Worm (Caenorhabditis elegans): ENCODE measurements around the gene ebax-1.

ebax-1 gene

ce11 chrIV:10284194-10284910 is 2.4 kb upstream of the ebax-1 start, which contains the start of gene rad-51 (continued):
- no peak for TF ChIP-seq mxl-2 (GFP tag; conservative IDR thresholded peaks at IDR 0.05)
- TF ChIP-seq dmd-9 (GFP tag; IDR thresholded peaks at IDR 0.05), result no peak
- no peak for TF ChIP-seq daf-8 (GFP tag; IDR thresholded peaks at IDR 0.05)
- peak; percentile 33 for TF ChIP-seq nhr-77 (tag; optimal IDR thresholded peaks at IDR 0.05)
- no peak for TF ChIP-seq Y48G9A.11 (GFP tag; IDR thresholded peaks at IDR 0.05)
- no peak for TF ChIP-seq lin-1 (GFP tag; IDR thresholded peaks at IDR 0.05)
- no peak for TF ChIP-seq ceh-62 (tag; optimal IDR thresholded peaks at IDR 0.05)
- no peak for TF ChIP-seq dmd-8 (GFP tag; IDR thresholded peaks at IDR 0.05)

- TF ChIP-seq zag-1 (tag; optimal IDR thresholded peaks at IDR 0.05) (no peak), R02D3.7 (tag; optimal IDR thresholded peaks at IDR 0.05) (peak; percentile 34)
These were observed 1.4 kb upstream of the ebax-1 start for ce11 chrIV:10285328-10285727.

- TF ChIP-seq aha-1 (tag), result peak; percentile 90
- no peak for TF ChIP-seq rbr-2 (tag; optimal IDR thresholded peaks at IDR 0.05)
- no peak for TF ChIP-seq F10B5.3 (tag; optimal IDR thresholded peaks at IDR 0.05)
- no peak for TF ChIP-seq nhr-102 (tag; optimal IDR thresholded peaks at IDR 0.05)
These were observed 1.8 kb downstream of the ebax-1 start for ce11 chrIV:10288575-10288974.

ce11 chrIV:10294030-10294429 is 7.3 kb downstream of the ebax-1 start, which contains the start of gene R09E10.6:
TSS of gene R09E10.6 (minus strand) at chrIV:10294130.
- TF ChIP-seq nhr-42 (GFP tag; IDR thresholded peaks at IDR 0.05) (no peak), arid-1 (GFP tag; conservative IDR thresholded peaks at IDR 0.05) (no peak), sdz-12 (GFP tag; optimal IDR thresholded peaks at IDR 0.05) (no peak), dpl-1 (GFP tag; optimal IDR thresholded peaks at IDR 0.05) (no peak), cey-2 (tag; optimal IDR thresholded peaks at IDR 0.05; ENCODE audit: borderline replicate concordance, insufficient read depth) (no peak), fos-1 (tag; optimal IDR thresholded peaks at IDR 0.05) (no peak), nhr-11 (tag; optimal IDR thresholded peaks at IDR 0.05) (no peak), hlh-30 (tag; optimal IDR thresholded peaks at IDR 0.05; ENCODE audit: insufficient read depth) (no peak), nhr-6 (tag; optimal IDR thresholded peaks at IDR 0.05) (no peak), daf-16 (GFP tag; optimal IDR thresholded peaks at IDR 0.05) (no peak), daf-16 (tag; optimal IDR thresholded peaks at IDR 0.05) (no peak), T26A8.4 (GFP tag; IDR thresholded peaks at IDR 0.05) (no peak), mes-2 (tag; optimal IDR thresholded peaks at IDR 0.05; ENCODE audit: poor library complexity, severe bottlenecking) (no peak), F26F4.8 (GFP tag; conservative IDR thresholded peaks at IDR 0.05) (no peak), nhr-111 (GFP tag; optimal IDR thresholded peaks at IDR 0.05) (no peak), php-3 (GFP tag; IDR thresholded peaks at IDR 0.05) (no peak), zag-1 (tag; optimal IDR thresholded peaks at IDR 0.05) (no peak), attf-4 (tag; optimal IDR thresholded peaks at IDR 0.05) (no peak), pqm-1 (tag; optimal IDR thresholded peaks at IDR 0.05) (no peak), dve-1 (tag; optimal IDR thresholded peaks at IDR 0.05; ENCODE audit: insufficient read depth) (no peak), tra-1 (GFP tag; IDR thresholded peaks at IDR 0.05) (no peak)

DNA sequence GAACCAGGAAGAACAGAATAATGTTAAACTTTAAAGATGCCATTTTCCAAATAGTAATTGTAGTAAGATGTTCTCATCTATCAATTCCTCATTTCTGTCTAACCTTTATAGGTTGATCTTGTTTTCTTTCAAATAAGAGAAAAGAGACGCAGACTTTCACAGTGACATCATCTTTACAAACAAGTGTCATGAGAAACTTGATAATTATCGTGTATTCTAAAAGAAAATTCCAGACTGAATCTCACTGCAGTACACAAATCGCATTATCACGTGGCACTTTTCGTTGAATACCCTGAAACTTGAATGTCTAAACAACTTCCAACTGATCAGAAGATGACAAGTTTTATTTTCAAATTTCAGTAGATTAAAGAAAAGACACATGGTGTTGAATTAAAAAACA is 8.3 kb downstream of the ebax-1 start, which contains the start of gene R09E10.13:
Gene R09E10.13, minus strand, starts transcription at position 61 of the 400 bp plus-strand sequence.
- peak; percentile 68 for TF ChIP-seq hlh-30 (tag; optimal IDR thresholded peaks at IDR 0.05; ENCODE audit: insufficient read depth)
- peak in 1 of 2 experiments; percentile 84 for TF ChIP-seq unc-62 (GFP tag; optimal IDR thresholded peaks at IDR 0.05 in 1 of 2)
- no peak for TF ChIP-seq unc-62 (tag; optimal IDR thresholded peaks at IDR 0.05)
- TF ChIP-seq ztf-11 (tag; optimal IDR thresholded peaks at IDR 0.05), result no peak
- TF ChIP-seq lim-7 (GFP tag; IDR thresholded peaks at IDR 0.05), result no peak
- peak; percentile 42 for TF ChIP-seq hlh-11 (tag; optimal IDR thresholded peaks at IDR 0.05)

Data from whole organism, L4 larva.